Fruit fly (Drosophila melanogaster): ENCODE data around the gene CG11841.
A peak's percentile ranks its signal among the peaks of the same experiment; 100 is the strongest.

Gene CG11841

dm6 chr3R:29072834-29073233, 22.0 kb downstream of the CG11841 start:
- TF ChIP-seq CG10669 (GFP tag; optimal IDR thresholded peaks at IDR 0.05) (peak; percentile 24), Hr39 (GFP tag; optimal IDR thresholded peaks at IDR 0.05) (no peak), CG6808 (GFP tag; optimal IDR thresholded peaks at IDR 0.05) (peak; percentile 14), OdsH (GFP tag; optimal IDR thresholded peaks at IDR 0.05) (peak; percentile 22), cyc (GFP tag; optimal IDR thresholded peaks at IDR 0.05) (no peak), Smox (GFP tag; optimal IDR thresholded peaks at IDR 0.05) (no peak), Sox15 (GFP tag; optimal IDR thresholded peaks at IDR 0.05) (no peak), CG8119 (GFP tag; IDR thresholded peaks at IDR 0.05) (0 out of 3 replicates have a peak, but pooled peaks have one; percentile 27), Hr4 (GFP tag; optimal IDR thresholded peaks at IDR 0.05) (no peak), CG6276 (GFP tag; optimal IDR thresholded peaks at IDR 0.05) (no peak), CG11762 (GFP tag; optimal IDR thresholded peaks at IDR 0.05; ENCODE audit: insufficient read depth) (no peak), CG3919 (GFP tag; optimal IDR thresholded peaks at IDR 0.05) (peak; percentile 34), Blimp-1 (GFP tag; optimal IDR thresholded peaks at IDR 0.05) (no peak), net (GFP tag; optimal IDR thresholded peaks at IDR 0.05) (no peak), Gug (GFP tag; IDR thresholded peaks at IDR 0.05) (no peak), ss (GFP tag; optimal IDR thresholded peaks at IDR 0.05) (peak in 1 of 2 experiments; percentile 17), CG9139 (GFP tag; optimal IDR thresholded peaks at IDR 0.05) (no peak), dac (GFP tag; optimal IDR thresholded peaks at IDR 0.05) (no peak), vri (GFP tag; optimal IDR thresholded peaks at IDR 0.05) (no peak), CG10631 (GFP tag; optimal IDR thresholded peaks at IDR 0.05) (peak; percentile 5), Eip78C (GFP tag) (peak; percentile 65), Ets96B (tag; optimal IDR thresholded peaks at IDR 0.05) (peak; percentile 52), CG6163 (GFP tag; IDR thresholded peaks at IDR 0.05) (peak; percentile 63; the same call in 2 of the 3 replicates), lz (GFP tag; optimal IDR thresholded peaks at IDR 0.05) (no peak), pdm3 (GFP tag; optimal IDR thresholded peaks at IDR 0.05) (no peak), CG3032 (tag; optimal IDR thresholded peaks at IDR 0.05) (peak; percentile 43), eg (GFP tag; IDR thresholded peaks at IDR 0.05) (no peak), topi (GFP tag; optimal IDR thresholded peaks at IDR 0.05) (no peak), CG4318 (GFP tag; optimal IDR thresholded peaks at IDR 0.05) (no peak), svp (GFP tag) (no peak), esn (GFP tag; optimal IDR thresholded peaks at IDR 0.05) (no peak), fd85E (GFP tag; optimal IDR thresholded peaks at IDR 0.05) (no peak), CG11902 (GFP tag; optimal IDR thresholded peaks at IDR 0.05) (no peak), Sox102F (GFP tag; optimal IDR thresholded peaks at IDR 0.05) (no peak), Met (GFP tag; optimal IDR thresholded peaks at IDR 0.05) (no peak), fd59A (GFP tag; optimal IDR thresholded peaks at IDR 0.05) (no peak), CG32006 (GFP tag; optimal IDR thresholded peaks at IDR 0.05) (peak; percentile 19), salr (GFP tag; optimal IDR thresholded peaks at IDR 0.05) (no peak), CG15336 (GFP tag; IDR thresholded peaks at IDR 0.05) (0 out of 2 replicates have a peak, but pooled peaks have one; percentile 8), Ets21C (GFP tag; optimal IDR thresholded peaks at IDR 0.05) (no peak), dsx (GFP tag; optimal IDR thresholded peaks at IDR 0.05; ENCODE audit: poor library complexity, severe bottlenecking) (peak; percentile 35), CG11294 (GFP tag; IDR thresholded peaks at IDR 0.05) (no peak), CG34406 (GFP tag; optimal IDR thresholded peaks at IDR 0.05) (no peak), Sox14 (GFP tag; optimal IDR thresholded peaks at IDR 0.05) (peak; percentile 40), Eip75B (GFP tag; optimal IDR thresholded peaks at IDR 0.05) (peak; percentile 21), Lpt (GFP tag; optimal IDR thresholded peaks at IDR 0.05) (peak; percentile 52), CG31627 (GFP tag; optimal IDR thresholded peaks at IDR 0.05) (no peak), achi (GFP tag; optimal IDR thresholded peaks at IDR 0.05) (peak; percentile 12), CG8319 (GFP tag; optimal IDR thresholded peaks at IDR 0.05) (no peak)

Data from whole organism, prepupa.